Worm (Caenorhabditis elegans): ENCODE results near the gene chil-21.

chil-21 gene

ce11 chrII:9490589-9490988, 28.8 kb upstream of the chil-21 start:
- TF ChIP-seq tbx-11 (GFP tag; IDR thresholded peaks at IDR 0.05) (no peak), pes-1 (GFP tag; IDR thresholded peaks at IDR 0.05) (no peak), aly-1 (tag; optimal IDR thresholded peaks at IDR 0.05) (no peak)

- no peak for TF ChIP-seq sea-1 (GFP tag; conservative IDR thresholded peaks at IDR 0.05)
- TF ChIP-seq hnd-1 (tag; optimal IDR thresholded peaks at IDR 0.05): no peak
- TF ChIP-seq F13C5.2 (tag; optimal IDR thresholded peaks at IDR 0.05): no peak
- TF ChIP-seq B0310.2 (tag; optimal IDR thresholded peaks at IDR 0.05): no peak
- TF ChIP-seq ama-1 (optimal IDR thresholded peaks at IDR 0.05): no peak
- TF ChIP-seq tbx-37 (GFP tag; conservative IDR thresholded peaks at IDR 0.05): no peak
- TF ChIP-seq scrt-1 (GFP tag; IDR thresholded peaks at IDR 0.05): no peak
- TF ChIP-seq ets-7 (tag; optimal IDR thresholded peaks at IDR 0.05): no peak
- TF ChIP-seq hmbx-1 (tag; optimal IDR thresholded peaks at IDR 0.05): no peak
- no peak for TF ChIP-seq aly-1 (tag; optimal IDR thresholded peaks at IDR 0.05)
- TF ChIP-seq pes-1 (GFP tag; IDR thresholded peaks at IDR 0.05): no peak
- no peak for TF ChIP-seq tra-4 (tag; optimal IDR thresholded peaks at IDR 0.05)
- no peak for TF ChIP-seq flt-1 (GFP tag; IDR thresholded peaks at IDR 0.05)
- no peak for TF ChIP-seq ceh-36 (tag; optimal IDR thresholded peaks at IDR 0.05)
- no peak for TF ChIP-seq hmg-4 (GFP tag; optimal IDR thresholded peaks at IDR 0.05)
- TF ChIP-seq ceh-13 (GFP tag; optimal IDR thresholded peaks at IDR 0.05): no peak
Observed at ce11 chrII:9489922-9490321, 28.1 kb upstream of the chil-21 start.

DNA sequence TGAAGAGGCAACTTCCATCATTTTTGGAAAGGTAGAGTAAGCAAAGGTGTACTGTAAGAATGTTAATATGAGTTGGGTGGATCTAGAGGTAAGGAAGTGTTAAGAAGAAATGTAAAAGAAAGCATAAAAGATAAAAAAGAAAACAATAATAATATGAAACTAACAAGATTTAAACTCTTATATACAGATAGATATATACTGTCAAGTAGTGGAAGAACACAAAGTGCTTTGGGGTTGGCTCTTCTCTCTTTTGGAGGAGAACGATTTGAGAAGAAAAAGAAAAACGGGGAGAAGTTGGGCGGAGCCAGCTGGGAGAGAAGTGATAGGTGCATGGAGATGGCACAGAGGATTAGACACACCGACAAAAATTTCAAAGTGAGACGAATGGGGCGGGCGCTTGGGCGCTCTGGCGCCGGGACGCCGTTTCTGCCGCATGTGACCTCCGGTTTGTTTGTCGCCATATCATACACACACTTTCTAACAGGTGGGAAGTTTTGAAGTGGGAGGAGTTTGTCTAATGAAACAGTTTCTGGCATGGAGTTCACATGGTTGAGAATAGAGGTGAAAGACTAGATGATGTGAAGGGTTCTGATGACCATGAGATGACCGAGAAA, 25.7 kb upstream of the chil-21 start, which contains the start of gene T19H5.4:
Gene T19H5.4 (minus strand): TSS at position 51 of the 614 bp plus-strand sequence.
- TF ChIP-seq F13C5.2 (tag; optimal IDR thresholded peaks at IDR 0.05) (no peak), flt-1 (GFP tag; IDR thresholded peaks at IDR 0.05) (no peak), ets-7 (tag; optimal IDR thresholded peaks at IDR 0.05) (no peak), ama-1 (optimal IDR thresholded peaks at IDR 0.05) (no peak), ceh-36 (tag; optimal IDR thresholded peaks at IDR 0.05) (no peak), B0310.2 (tag; optimal IDR thresholded peaks at IDR 0.05) (no peak), hmg-4 (GFP tag; optimal IDR thresholded peaks at IDR 0.05) (no peak), pes-1 (GFP tag; IDR thresholded peaks at IDR 0.05) (no peak), hmbx-1 (tag; optimal IDR thresholded peaks at IDR 0.05) (no peak), tra-4 (tag; optimal IDR thresholded peaks at IDR 0.05) (no peak), hnd-1 (tag; optimal IDR thresholded peaks at IDR 0.05) (no peak), tbx-11 (GFP tag; IDR thresholded peaks at IDR 0.05) (no peak)

DNA sequence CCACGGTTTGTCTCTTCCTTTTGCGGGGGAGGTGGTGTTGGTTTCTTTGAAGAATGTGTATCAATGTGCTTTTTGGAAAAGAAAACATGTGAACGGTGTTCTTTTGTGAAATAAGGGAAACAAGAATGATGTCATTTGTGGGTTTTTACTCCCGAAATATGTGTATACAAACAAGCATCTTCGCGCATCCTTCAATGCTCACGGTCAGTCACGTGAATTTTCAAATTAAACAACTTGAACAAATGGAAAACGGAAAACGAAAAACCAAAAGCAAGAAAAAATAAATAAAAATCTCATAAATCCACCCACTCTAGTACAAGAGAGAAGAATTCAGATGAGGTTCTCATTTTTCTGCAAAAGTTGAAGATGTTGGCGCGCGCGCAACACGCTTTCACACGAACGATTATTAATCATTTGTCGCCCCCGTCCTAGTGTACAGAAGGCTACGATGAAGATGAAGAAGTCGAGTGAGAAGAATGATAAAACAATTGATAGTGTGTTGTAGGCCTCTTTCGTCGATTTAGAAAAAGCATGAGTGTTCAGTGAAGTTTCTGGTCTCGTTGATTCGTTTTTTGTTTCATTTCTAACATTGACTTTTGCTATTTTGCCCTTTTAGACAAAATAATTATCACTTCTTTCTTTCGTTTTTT, 23.4 kb upstream of the chil-21 start:
- TF ChIP-seq ceh-13 (GFP tag; optimal IDR thresholded peaks at IDR 0.05) (no peak), sea-1 (GFP tag; conservative IDR thresholded peaks at IDR 0.05) (no peak), pes-1 (GFP tag; IDR thresholded peaks at IDR 0.05) (no peak), F13C5.2 (tag; optimal IDR thresholded peaks at IDR 0.05) (no peak), tbx-37 (GFP tag; conservative IDR thresholded peaks at IDR 0.05) (no peak), hnd-1 (tag; optimal IDR thresholded peaks at IDR 0.05) (no peak), aly-1 (tag; optimal IDR thresholded peaks at IDR 0.05) (no peak), ceh-36 (tag; optimal IDR thresholded peaks at IDR 0.05) (no peak)

- TF ChIP-seq F13C5.2 (tag; optimal IDR thresholded peaks at IDR 0.05): no peak
- TF ChIP-seq ceh-36 (tag; optimal IDR thresholded peaks at IDR 0.05): no peak
- TF ChIP-seq scrt-1 (GFP tag; IDR thresholded peaks at IDR 0.05): no peak
- TF ChIP-seq B0310.2 (tag; optimal IDR thresholded peaks at IDR 0.05): no peak
- TF ChIP-seq flt-1 (GFP tag; IDR thresholded peaks at IDR 0.05): no peak
- no peak for TF ChIP-seq ama-1 (optimal IDR thresholded peaks at IDR 0.05)
- no peak for TF ChIP-seq tra-4 (tag; optimal IDR thresholded peaks at IDR 0.05)
- no peak for TF ChIP-seq sea-1 (GFP tag; conservative IDR thresholded peaks at IDR 0.05)
- TF ChIP-seq ceh-13 (GFP tag; optimal IDR thresholded peaks at IDR 0.05): no peak
- no peak for TF ChIP-seq hmbx-1 (tag; optimal IDR thresholded peaks at IDR 0.05)
- no peak for TF ChIP-seq hmg-4 (GFP tag; optimal IDR thresholded peaks at IDR 0.05)
- TF ChIP-seq tbx-11 (GFP tag; IDR thresholded peaks at IDR 0.05): no peak
- no peak for TF ChIP-seq pes-1 (GFP tag; IDR thresholded peaks at IDR 0.05)
Observed at ce11 chrII:9483342-9483741, 21.6 kb upstream of the chil-21 start.

- no peak for TF ChIP-seq F13C5.2 (tag; optimal IDR thresholded peaks at IDR 0.05)
- no peak for TF ChIP-seq tbx-11 (GFP tag; IDR thresholded peaks at IDR 0.05)
- no peak for TF ChIP-seq hmg-4 (GFP tag; optimal IDR thresholded peaks at IDR 0.05)
- TF ChIP-seq pes-1 (GFP tag; IDR thresholded peaks at IDR 0.05): no peak
- no peak for TF ChIP-seq tbx-37 (GFP tag; conservative IDR thresholded peaks at IDR 0.05)
- no peak for TF ChIP-seq aly-1 (tag; optimal IDR thresholded peaks at IDR 0.05)
- no peak for TF ChIP-seq scrt-1 (GFP tag; IDR thresholded peaks at IDR 0.05)
- TF ChIP-seq B0310.2 (tag; optimal IDR thresholded peaks at IDR 0.05): no peak
- no peak for TF ChIP-seq ets-7 (tag; optimal IDR thresholded peaks at IDR 0.05)
- no peak for TF ChIP-seq hnd-1 (tag; optimal IDR thresholded peaks at IDR 0.05)
- TF ChIP-seq flt-1 (GFP tag; IDR thresholded peaks at IDR 0.05): no peak
Observed at ce11 chrII:9482529-9482928, 20.7 kb upstream of the chil-21 start.

- no peak for TF ChIP-seq ama-1 (optimal IDR thresholded peaks at IDR 0.05)
- TF ChIP-seq ceh-36 (tag; optimal IDR thresholded peaks at IDR 0.05): no peak
- TF ChIP-seq F13C5.2 (tag; optimal IDR thresholded peaks at IDR 0.05): no peak
- no peak for TF ChIP-seq hnd-1 (tag; optimal IDR thresholded peaks at IDR 0.05)
- TF ChIP-seq ceh-13 (GFP tag; optimal IDR thresholded peaks at IDR 0.05): no peak
- no peak for TF ChIP-seq B0310.2 (tag; optimal IDR thresholded peaks at IDR 0.05)
- no peak for TF ChIP-seq flt-1 (GFP tag; IDR thresholded peaks at IDR 0.05)
- TF ChIP-seq tra-4 (tag; optimal IDR thresholded peaks at IDR 0.05): no peak
- no peak for TF ChIP-seq sea-1 (GFP tag; conservative IDR thresholded peaks at IDR 0.05)
- no peak for TF ChIP-seq scrt-1 (GFP tag; IDR thresholded peaks at IDR 0.05)
- TF ChIP-seq tbx-11 (GFP tag; IDR thresholded peaks at IDR 0.05): no peak
- TF ChIP-seq pes-1 (GFP tag; IDR thresholded peaks at IDR 0.05): no peak
- no peak for TF ChIP-seq hmbx-1 (tag; optimal IDR thresholded peaks at IDR 0.05)
- no peak for TF ChIP-seq aly-1 (tag; optimal IDR thresholded peaks at IDR 0.05)
- TF ChIP-seq tbx-37 (GFP tag; conservative IDR thresholded peaks at IDR 0.05): no peak
Observed at ce11 chrII:9481427-9481826, 19.6 kb upstream of the chil-21 start.

Data from whole organism, early embryonic.